Fruit fly (Drosophila melanogaster): ENCODE results near the gene beat-IV.

DNA sequence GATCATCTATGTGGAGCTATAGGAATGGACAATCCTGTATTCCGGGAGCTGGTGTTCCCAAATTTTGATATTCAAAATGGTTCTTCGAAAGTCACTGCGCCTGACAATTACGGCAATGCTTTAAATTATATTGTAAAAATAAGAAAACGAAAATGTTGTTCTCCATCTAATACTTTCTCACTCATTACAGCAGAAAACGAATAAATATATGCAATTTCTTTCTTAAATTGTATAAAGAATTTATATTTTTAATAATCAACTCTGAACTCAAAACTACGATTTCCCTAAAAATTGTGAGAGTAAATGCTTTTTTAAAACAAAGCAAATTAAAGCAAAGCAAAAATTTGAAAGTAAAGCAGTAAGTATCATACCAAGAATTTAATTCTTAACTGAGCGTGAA lies 369 bp upstream of the beat-IV start, which contains the start of gene CG10164:
- TF ChIP-seq CG8478 (optimal IDR thresholded peaks at IDR 0.05) (no peak), pan (optimal IDR thresholded peaks at IDR 0.05) (no peak)
